Fruit fly (Drosophila melanogaster) whole organism, embryonic: ENCODE data around the gene UQCR-14L.

ENCODE experiments used
- CG12391 ChIP-seq: fragments of 200-800 bp; sonication (Bioruptor generic); optimal IDR thresholded peaks from 3 replicates; lab custom pipeline; 2018; ENCODE audit warnings: missing biosample characterization, mild to moderate bottlenecking, missing genetic modification characterization, moderate library complexity
- CG13287 ChIP-seq: fragments of 200-800 bp; sonication (Bioruptor generic); IDR thresholded peaks from 2 replicates; pipeline ENCODE4 v1.3.6; 2022; ENCODE audit warnings: missing biosample characterization, missing genetic modification characterization; ENCODE audit not compliant: partially characterized antibody
- CG1603 ChIP-seq: fragments of 200-800 bp; sonication (Bioruptor generic); optimal IDR thresholded peaks from 2 replicates; lab custom pipeline; 2019; ENCODE audit warnings: missing biosample characterization, mild to moderate bottlenecking, missing genetic modification characterization, moderate library complexity
- CG17186 ChIP-seq: fragments of 200-800 bp; sonication (Bioruptor generic); optimal IDR thresholded peaks from 3 replicates; lab custom pipeline; 2017; ENCODE audit warnings: missing biosample characterization, missing genetic modification reagents, missing genetic modification characterization
- CG18619 ChIP-seq: fragments of 200-800 bp; sonication (Bioruptor generic); optimal IDR thresholded peaks from 3 replicates; lab custom pipeline; 2017; ENCODE audit warnings: missing biosample characterization, mild to moderate bottlenecking, missing genetic modification characterization
- CG2129 ChIP-seq: fragments of 200-800 bp; sonication (Bioruptor generic); IDR thresholded peaks from 2 replicates; pipeline ENCODE4 v1.3.6; 2022; ENCODE audit warnings: missing biosample characterization, missing genetic modification characterization; ENCODE audit not compliant: partially characterized antibody
- CG2678 ChIP-seq: fragments of 200-800 bp; sonication (Bioruptor generic); optimal IDR thresholded peaks from 3 replicates; lab custom pipeline; 2019; ENCODE audit warnings: missing biosample characterization, mild to moderate bottlenecking, missing genetic modification characterization, moderate library complexity
- CG32532 ChIP-seq: fragments of 200-800 bp; sonication (Bioruptor generic); IDR thresholded peaks from 2 replicates; pipeline ENCODE4 v1.3.6; 2022; ENCODE audit warnings: missing biosample characterization, missing genetic modification characterization
- CG34422 ChIP-seq: fragments of 200-800 bp; sonication (Bioruptor generic); IDR thresholded peaks from 3 replicates; pipeline ENCODE4 v1.3.6; 2022; ENCODE audit warnings: missing biosample characterization, missing genetic modification characterization
- CG6254 ChIP-seq: fragments of 200-800 bp; sonication (Bioruptor generic); optimal IDR thresholded peaks from 3 replicates; lab custom pipeline; 2017; ENCODE audit warnings: mild to moderate bottlenecking, missing biosample characterization, missing genetic modification reagents, missing genetic modification characterization
- D19A ChIP-seq: fragments of 200-800 bp; optimal IDR thresholded peaks from 3 replicates; lab custom pipeline; 2019; ENCODE audit warnings: missing biosample characterization, mild to moderate bottlenecking, missing genetic modification characterization, moderate library complexity
- Dfd ChIP-seq, 2 experiments: fragments of >200 bp; optimal IDR thresholded peaks; 2 replicates each; lab custom pipeline; 2017; ENCODE audit warnings: missing biosample characterization in 2 of 2, missing genetic modification characterization in 2 of 2
- Drgx ChIP-seq: fragments of 200-800 bp; sonication (Bioruptor generic); IDR thresholded peaks from 2 replicates; pipeline ENCODE4 v1.3.6; 2022; ENCODE audit warnings: missing biosample characterization, missing genetic modification characterization
- Max ChIP-seq: fragments of 200-800 bp; sonication (Bioruptor generic); optimal IDR thresholded peaks from 2 replicates; lab custom pipeline; 2016; ENCODE audit warnings: missing biosample characterization, mild to moderate bottlenecking, missing genetic modification characterization
- Meics ChIP-seq: fragments of 200-800 bp; sonication (Bioruptor generic); optimal IDR thresholded peaks from 2 replicates; lab custom pipeline; 2017; ENCODE audit warnings: missing biosample characterization, mild to moderate bottlenecking, missing genetic modification characterization
- Mrtf ChIP-seq: fragments of 200-800 bp; sonication (Bioruptor generic); IDR thresholded peaks from 3 replicates; pipeline ENCODE4 v1.3.6; 2022; ENCODE audit warnings: missing biosample characterization, missing genetic modification characterization
- Neu2 ChIP-seq: fragments of 200-800 bp; sonication (Bioruptor generic); optimal IDR thresholded peaks from 3 replicates; lab custom pipeline; 2016; ENCODE audit warnings: missing biosample characterization, missing genetic modification characterization, borderline replicate concordance
- Oaz ChIP-seq: fragments of 200-800 bp; sonication (Bioruptor generic); IDR thresholded peaks from 2 replicates; pipeline ENCODE4 v1.3.6; 2022; ENCODE audit warnings: missing biosample characterization, missing genetic modification characterization
- Ptx1 ChIP-seq: fragments of 200-800 bp; sonication (Bioruptor generic); IDR thresholded peaks from 2 replicates; pipeline ENCODE4 v1.3.6; 2022; ENCODE audit warnings: missing biosample characterization, missing genetic modification characterization
- Rx ChIP-seq: fragments of 200-800 bp; sonication (Bioruptor generic); IDR thresholded peaks from 2 replicates; pipeline ENCODE4 v1.3.6; 2022; ENCODE audit warnings: missing biosample characterization, missing genetic modification characterization
- az2 ChIP-seq: fragments of 200-800 bp; sonication (Bioruptor generic); optimal IDR thresholded peaks from 3 replicates; lab custom pipeline; 2016; ENCODE audit warnings: missing biosample characterization, missing genetic modification characterization
- cg ChIP-seq: fragments of 200-800 bp; sonication (Bioruptor generic); optimal IDR thresholded peaks from 3 replicates; lab custom pipeline; 2019; ENCODE audit warnings: missing biosample characterization, mild to moderate bottlenecking, missing genetic modification characterization, moderate library complexity
- chif ChIP-seq, 2 experiments: fragments of 200-800 bp; sonication (Bioruptor generic); optimal IDR thresholded peaks; 3 replicates each; lab custom pipeline; 2016; ENCODE audit warnings: missing biosample characterization in 2 of 2, missing genetic modification characterization in 2 of 2
- chinmo ChIP-seq: fragments of 200-800 bp; sonication (Bioruptor generic); IDR thresholded peaks from 4 replicates; pipeline ENCODE4 v1.3.6; 2022; ENCODE audit warnings: missing biosample characterization, missing genetic modification characterization; ENCODE audit not compliant: partially characterized antibody
- ci ChIP-seq: fragments of 200-800 bp; sonication (Bioruptor generic); IDR thresholded peaks from 3 replicates; pipeline ENCODE4 v1.3.6; 2022; ENCODE audit warnings: missing biosample characterization, missing genetic modification characterization
- cwo ChIP-seq: fragments of 200-800 bp; sonication (Bioruptor generic); optimal IDR thresholded peaks from 3 replicates; lab custom pipeline; 2017; ENCODE audit warnings: missing biosample characterization, missing genetic modification characterization, mild to moderate bottlenecking, moderate library complexity, missing genetic modification reagents
- danr ChIP-seq: fragments of 200-800 bp; sonication (Bioruptor generic); IDR thresholded peaks from 2 replicates; pipeline ENCODE4 v1.3.6; 2022; ENCODE audit warnings: missing biosample characterization, missing genetic modification characterization
- emc ChIP-seq: fragments of 200-800 bp; sonication (Bioruptor generic); optimal IDR thresholded peaks from 2 replicates; lab custom pipeline; 2016; ENCODE audit warnings: missing biosample characterization, missing genetic modification characterization
- fd102C ChIP-seq: fragments of 200-800 bp; sonication (Bioruptor generic); optimal IDR thresholded peaks from 2 replicates; lab custom pipeline; 2018; ENCODE audit warnings: missing biosample characterization, mild to moderate bottlenecking, missing genetic modification characterization, moderate library complexity
- fd96Cb ChIP-seq: fragments of 200-800 bp; sonication (Bioruptor generic); optimal IDR thresholded peaks from 2 replicates; lab custom pipeline; 2018; ENCODE audit warnings: missing biosample characterization, mild to moderate bottlenecking, missing genetic modification characterization, moderate library complexity
- her ChIP-seq: fragments of 200-800 bp; sonication (Bioruptor generic); optimal IDR thresholded peaks from 2 replicates; lab custom pipeline; 2016; ENCODE audit warnings: missing biosample characterization, missing genetic modification characterization
- ind ChIP-seq: fragments of 200-800 bp; sonication (Bioruptor generic); optimal IDR thresholded peaks from 3 replicates; lab custom pipeline; 2016; ENCODE audit warnings: missing biosample characterization, missing genetic modification characterization
- inv ChIP-seq: fragments of 200-800 bp; sonication (Bioruptor generic); IDR thresholded peaks from 2 replicates; pipeline ENCODE4 v1.3.6; 2022; ENCODE audit warnings: missing biosample characterization, missing genetic modification characterization; ENCODE audit not compliant: partially characterized antibody
- lmd ChIP-seq: fragments of 200-800 bp; sonication (Bioruptor generic); IDR thresholded peaks from 2 replicates; pipeline ENCODE4 v1.3.6; 2022; ENCODE audit warnings: missing biosample characterization, missing genetic modification characterization
- nerfin-1 ChIP-seq: fragments of 200-800 bp; sonication (Bioruptor generic); optimal IDR thresholded peaks from 3 replicates; lab custom pipeline; 2019; ENCODE audit warnings: missing biosample characterization, mild to moderate bottlenecking, missing genetic modification characterization, moderate library complexity
- pan ChIP-seq, 4 experiments: fragments of >200 bp in 3 of 4; fragments of 200-800 bp in 1 of 4; sonication (Bioruptor generic) in 1 of 4; optimal IDR thresholded peaks in 3 of 4; IDR thresholded peaks in 1 of 4; 2 replicates each; pipeline versions ENCODE4 v1.3.6 to Lab custom; 2017 to 2022; ENCODE audit warnings: missing biosample characterization in 2 of 4, missing genetic modification characterization in 2 of 4, mixed read lengths in 1 of 4
- peb ChIP-seq: fragments of 200-800 bp; sonication (Bioruptor generic); IDR thresholded peaks from 2 replicates; pipeline ENCODE4 v1.3.6; 2022; ENCODE audit warnings: missing biosample characterization, missing genetic modification characterization
- pho ChIP-seq: fragments of 200-800 bp; sonication (Bioruptor generic); optimal IDR thresholded peaks from 2 replicates; lab custom pipeline; 2016; ENCODE audit warnings: missing biosample characterization, missing genetic modification characterization
- repo ChIP-seq: fragments of 200-800 bp; sonication (Bioruptor generic); optimal IDR thresholded peaks from 2 replicates; lab custom pipeline; 2016; ENCODE audit warnings: missing biosample characterization, missing genetic modification characterization
- sens-2 ChIP-seq: fragments of 200-800 bp; sonication (Bioruptor generic); IDR thresholded peaks from 2 replicates; pipeline ENCODE4 v1.3.6; 2022; ENCODE audit warnings: missing biosample characterization, missing genetic modification characterization
- slou ChIP-seq: fragments of 200-800 bp; sonication (Bioruptor generic); optimal IDR thresholded peaks from 3 replicates; lab custom pipeline; 2016; ENCODE audit warnings: missing biosample characterization, missing genetic modification characterization
- slp2 ChIP-seq: fragments of 200-800 bp; sonication (Bioruptor generic); optimal IDR thresholded peaks from 2 replicates; lab custom pipeline; 2016; ENCODE audit warnings: missing biosample characterization, missing genetic modification characterization
- ssp ChIP-seq: fragments of 200-800 bp; sonication (Bioruptor generic); IDR thresholded peaks from 2 replicates; pipeline ENCODE4 v1.3.6; 2022; ENCODE audit warnings: missing biosample characterization, missing genetic modification characterization
- vnd ChIP-seq: fragments of 200-800 bp; sonication (Bioruptor generic); IDR thresholded peaks from 3 replicates; pipeline ENCODE4 v1.3.6; 2022; ENCODE audit warnings: missing biosample characterization, missing genetic modification characterization; ENCODE audit not compliant: partially characterized antibody
- z ChIP-seq: fragments of 200-800 bp; sonication (Bioruptor generic); IDR thresholded peaks from 3 replicates; pipeline ENCODE4 v1.3.6; 2022; ENCODE audit warnings: missing biosample characterization, missing genetic modification characterization

Gene UQCR-14L

DNA sequence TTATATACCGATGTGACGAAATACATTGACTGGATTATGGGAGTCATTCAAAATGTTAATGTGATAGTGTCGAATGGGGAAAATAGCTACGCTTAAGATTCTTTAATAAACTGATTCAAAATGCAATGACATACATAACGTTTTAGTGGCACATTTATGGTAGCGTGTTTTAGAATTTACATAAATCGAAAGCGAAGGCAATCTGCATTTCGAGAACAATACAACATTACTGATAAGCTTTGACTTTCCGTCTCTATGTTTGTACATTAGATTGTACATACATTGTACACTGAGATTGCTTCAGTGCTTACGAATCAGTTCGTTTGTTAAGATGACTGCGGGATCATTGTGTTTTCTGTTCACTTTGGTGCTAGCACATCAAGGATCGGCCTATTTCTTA lies 10.4 kb upstream of the UQCR-14L start, which contains the start of gene CG34437:
Gene CG34437, plus strand, starts transcription at position 301 of the 400 bp plus-strand sequence.
- no peak for TF ChIP-seq inv
- no peak for TF ChIP-seq ssp (GFP tag; lab: Robert Waterston, UW)
- no peak for TF ChIP-seq sens-2 (GFP tag; lab: Robert Waterston, UW)
- TF ChIP-seq CG6254 (GFP tag; lab: Kevin White, UChicago), result no peak
- no peak for TF ChIP-seq peb (GFP tag; lab: Robert Waterston, UW)
- no peak for TF ChIP-seq chinmo (GFP tag; lab: Robert Waterston, UW)
- TF ChIP-seq slp2 (GFP tag; lab: Kevin White, UChicago), result no peak
- no peak for TF ChIP-seq cg

DNA sequence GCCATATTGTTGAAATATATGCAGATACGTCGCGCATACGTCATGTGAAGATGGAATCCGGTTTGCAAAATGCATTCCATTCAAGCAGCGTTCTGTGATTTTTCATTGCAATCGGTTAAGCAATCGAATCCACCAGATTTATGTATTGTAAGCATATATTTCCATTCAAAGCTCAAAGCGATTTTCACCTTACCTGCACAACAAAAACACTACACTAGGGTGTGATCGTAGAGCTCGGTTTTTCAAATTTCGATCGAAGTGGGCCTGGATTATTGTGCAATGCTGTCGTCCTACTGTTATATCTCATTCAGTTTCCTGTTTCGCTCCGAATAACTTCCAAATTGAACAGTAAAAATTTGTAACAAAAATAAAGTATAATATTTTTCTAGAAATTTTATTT lies 2.8 kb upstream of the UQCR-14L start, which contains the start of gene Mst98Ca:
Gene Mst98Ca, plus strand, starts transcription at position 301 of the 400 bp plus-strand sequence.
- TF ChIP-seq her (no peak), nerfin-1 (tag; lab: Kevin White, UChicago) (no peak), CG2129 (GFP tag; lab: Robert Waterston, UW) (no peak), az2 (GFP tag; lab: Kevin White, UChicago) (no peak), emc (GFP tag; lab: Kevin White, UChicago) (no peak), vnd (GFP tag; lab: Robert Waterston, UW) (no peak), repo (GFP tag; lab: Kevin White, UChicago) (no peak)

DNA sequence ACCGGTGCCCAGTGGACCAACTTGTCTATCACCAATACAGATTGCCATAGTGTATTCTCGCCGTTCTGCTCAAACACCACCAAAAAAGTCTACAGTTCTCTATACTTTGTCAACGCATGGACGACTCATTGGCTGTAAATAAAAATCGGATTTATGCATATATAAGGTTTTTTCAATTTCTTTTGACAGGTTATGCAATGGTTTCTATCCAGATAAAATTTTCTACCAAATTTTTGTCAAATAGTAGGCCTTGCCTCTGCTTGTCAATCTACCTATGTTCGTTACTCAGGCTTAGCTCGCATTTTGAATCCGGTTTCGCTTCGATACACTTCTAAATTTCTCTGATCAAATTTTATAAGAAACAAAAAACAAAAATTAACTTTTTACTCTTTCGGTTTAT lies 1.4 kb upstream of the UQCR-14L start, which contains the start of gene Mst98Cb:
Gene Mst98Cb, plus strand, starts transcription at position 301 of the 400 bp plus-strand sequence.
- TF ChIP-seq Rx (GFP tag; lab: Robert Waterston, UW) (no peak), CG12391 (tag; lab: Kevin White, UChicago) (no peak), cg (no peak), CG13287 (GFP tag; lab: Robert Waterston, UW) (no peak), CG17186 (no peak)
- TF ChIP-seq, all 482 proteins: peak for 0

DNA sequence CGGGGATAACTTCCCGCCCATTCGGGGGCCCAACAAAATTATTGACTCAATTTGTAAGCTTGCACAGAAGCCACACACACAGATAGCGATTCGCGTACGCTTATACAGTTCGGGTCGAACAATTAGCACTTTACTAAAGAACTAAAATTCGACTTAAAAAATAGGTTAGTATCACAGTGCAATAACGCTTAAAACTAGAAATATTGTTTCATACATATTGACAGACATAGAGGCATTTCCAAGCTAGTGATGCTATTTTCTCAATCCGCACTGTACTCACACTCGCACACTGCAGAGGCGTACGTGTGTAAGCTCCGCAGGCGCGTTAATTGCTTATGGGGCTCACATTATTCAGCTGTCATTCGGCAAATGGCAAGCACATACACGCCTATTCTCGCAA lies 3.7 kb downstream of the UQCR-14L start:
- peak; percentile 47 for TF ChIP-seq CG2678
- 0 out of 2 replicates have a peak, but pooled peaks have one; percentile 12 for TF ChIP-seq lmd
- TF ChIP-seq cwo (GFP tag; lab: Kevin White, UChicago), result peak; percentile 44
- TF ChIP-seq Neu2 (GFP tag; lab: Kevin White, UChicago), result no peak
- TF ChIP-seq ind, result peak; percentile 4
- no peak for TF ChIP-seq fd102C (GFP tag; lab: Kevin White, UChicago)
- TF ChIP-seq fd96Cb, result no peak
- TF ChIP-seq slou (GFP tag; lab: Kevin White, UChicago), result no peak
- TF ChIP-seq CG12391 (tag; lab: Kevin White, UChicago), result no peak
- no peak for TF ChIP-seq z
- peak; percentile 42 for TF ChIP-seq Ptx1
- TF ChIP-seq D19A, result no peak
- no peak for TF ChIP-seq Max
- peak; percentile 52; the same call in 1 of the 2 replicates for TF ChIP-seq CG32532 (GFP tag; lab: Robert Waterston, UW)
- no peak for TF ChIP-seq pho (GFP tag; lab: Kevin White, UChicago)
- peak; percentile 30; the same call in 1 of the 2 replicates for TF ChIP-seq Drgx (GFP tag; lab: Robert Waterston, UW)
- no peak for TF ChIP-seq Oaz (GFP tag; lab: Robert Waterston, UW)
- TF ChIP-seq Dfd (GFP tag; optimal IDR thresholded peaks at IDR 0.05; lab: Kevin White, UChicago), result no peak
- no peak for TF ChIP-seq danr
- peak; percentile 27 for TF ChIP-seq CG1603 (tag; lab: Kevin White, UChicago)
- TF ChIP-seq CG18619 (GFP tag; lab: Kevin White, UChicago), result no peak
- TF ChIP-seq Mrtf, result 0 out of 3 replicates have a peak, but pooled peaks have one; percentile 40
- peak; percentile 46 for TF ChIP-seq Meics (GFP tag; lab: Kevin White, UChicago)
- peak; percentile 20; the same call in 1 of the 3 replicates for TF ChIP-seq ci (GFP tag; lab: Robert Waterston, UW)
- no peak for TF ChIP-seq pan (optimal IDR thresholded peaks at IDR 0.05; lab: Kevin White, UChicago)
- TF ChIP-seq pan (GFP tag; optimal IDR thresholded peaks at IDR 0.05 in 1 of 2, IDR thresholded peaks at IDR 0.05 in 1 of 2), result peak in 1 of 2 experiments; percentile 47
- TF ChIP-seq chif (GFP tag; optimal IDR thresholded peaks at IDR 0.05; lab: Kevin White, UChicago), result no peak
- no peak for TF ChIP-seq CG34422 (GFP tag; lab: Robert Waterston, UW)
